ENCODE assay signal across 1 fruit fly cellular context in genomic region chr3L:12618824-12619370, dm6.
A peak's percentile ranks its signal among the peaks of the same experiment; 100 is the strongest.
TF ChIP-seq lines count a peak whose summit lies in the region.

No protein-coding gene starts in this region.

TF ChIP-seq in whole organism, embryonic, 481 proteins besides CTCF, POLR2A, EP300 and RAD21 (continued from another document):
- TF ChIP-seq Side (GFP tag; optimal IDR thresholded peaks at IDR 0.05; lab: Kevin White, UChicago) (no peak), lmd (GFP tag; IDR thresholded peaks at IDR 0.05; lab: Robert Waterston, UW) (peak; percentile 43), kay (GFP tag; optimal IDR thresholded peaks at IDR 0.05; lab: Kevin White, UChicago) (no peak), CG11093 (GFP tag; IDR thresholded peaks at IDR 0.05; lab: Robert Waterston, UW) (no peak), CG5953 (GFP tag; IDR thresholded peaks at IDR 0.05; lab: Robert Waterston, UW) (no peak), ci (GFP tag; IDR thresholded peaks at IDR 0.05; lab: Robert Waterston, UW) (0 out of 3 replicates have a peak, but pooled peaks have one; percentile 35), CG7987 (GFP tag; optimal IDR thresholded peaks at IDR 0.05; lab: Kevin White, UChicago) (no peak), CG32767 (GFP tag; IDR thresholded peaks at IDR 0.05; lab: Robert Waterston, UW) (no peak), bsh (GFP tag; optimal IDR thresholded peaks at IDR 0.05; lab: Kevin White, UChicago) (peak in 1 of 2 experiments; percentile 62), Ptx1 (GFP tag; IDR thresholded peaks at IDR 0.05; lab: Robert Waterston, UW) (peak; percentile 40; the same call in 1 of the 2 replicates), CG43689 (GFP tag; IDR thresholded peaks at IDR 0.05; lab: Robert Waterston, UW) (no peak), unpg (GFP tag; optimal IDR thresholded peaks at IDR 0.05; lab: Kevin White, UChicago) (peak; percentile 21), dysf (GFP tag; IDR thresholded peaks at IDR 0.05; lab: Robert Waterston, UW) (peak; percentile 54; the same call in 2 of the 3 replicates), croc (GFP tag; conservative IDR thresholded peaks at IDR 0.05; lab: Robert Waterston, UW) (0 out of 3 replicates have a peak, but pooled peaks have one; percentile 17), phol (tag; optimal IDR thresholded peaks at IDR 0.05; lab: Kevin White, UChicago) (peak; percentile 23), nmo (GFP tag; optimal IDR thresholded peaks at IDR 0.05; lab: Kevin White, UChicago) (peak; percentile 66), Xrp1 (GFP tag; IDR thresholded peaks at IDR 0.05; lab: Robert Waterston, UW) (peak; percentile 40; the same call in 1 of the 2 replicates), cwo (GFP tag; optimal IDR thresholded peaks at IDR 0.05; lab: Kevin White, UChicago) (no peak), CG34422 (GFP tag; IDR thresholded peaks at IDR 0.05; lab: Robert Waterston, UW) (0 out of 3 replicates have a peak, but pooled peaks have one; percentile 50), dmrt11E (tag; optimal IDR thresholded peaks at IDR 0.05; lab: Kevin White, UChicago) (peak; percentile 1), onecut (GFP tag; IDR thresholded peaks at IDR 0.05; lab: Robert Waterston, UW) (peak; percentile 38; the same call in 1 of the 2 replicates), pan (optimal IDR thresholded peaks at IDR 0.05; lab: Kevin White, UChicago) (no peak), pan (GFP tag; optimal IDR thresholded peaks at IDR 0.05 in 1 of 2, IDR thresholded peaks at IDR 0.05 in 1 of 2) (peak in 1 of 2 experiments; percentile 13), tin (GFP tag; optimal IDR thresholded peaks at IDR 0.05; lab: Kevin White, UChicago) (peak; percentile 19), inv (GFP tag; IDR thresholded peaks at IDR 0.05; lab: Robert Waterston, UW; ENCODE audit: partially characterized antibody) (no peak), Awh (GFP tag; IDR thresholded peaks at IDR 0.05; lab: Robert Waterston, UW) (0 out of 2 replicates have a peak, but pooled peaks have one; percentile 20), CG13424 (tag; optimal IDR thresholded peaks at IDR 0.05; lab: Kevin White, UChicago) (peak; percentile 22), E2f1 (GFP tag; IDR thresholded peaks at IDR 0.05; lab: Robert Waterston, UW) (no peak), CG9727 (GFP tag; optimal IDR thresholded peaks at IDR 0.05; lab: Kevin White, UChicago) (peak; percentile 19), sens (GFP tag; lab: Kevin White, UChicago) (peak; percentile 89), Vsx1 (GFP tag; optimal IDR thresholded peaks at IDR 0.05; lab: Kevin White, UChicago) (no peak), row (GFP tag; IDR thresholded peaks at IDR 0.05; lab: Robert Waterston, UW) (peak; percentile 57), CoRest (tag; optimal IDR thresholded peaks at IDR 0.05; lab: Kevin White, UChicago) (peak; percentile 3), CG10979 (tag; optimal IDR thresholded peaks at IDR 0.05; lab: Kevin White, UChicago) (peak; percentile 51), CG10267 (tag; optimal IDR thresholded peaks at IDR 0.05; lab: Kevin White, UChicago) (peak; percentile 3), CG16779 (GFP tag; IDR thresholded peaks at IDR 0.05; lab: Robert Waterston, UW) (no peak), CG17612 (GFP tag; IDR thresholded peaks at IDR 0.05; lab: Robert Waterston, UW) (no peak), CG18476 (GFP tag; optimal IDR thresholded peaks at IDR 0.05; lab: Kevin White, UChicago) (no peak), CG5245 (GFP tag; optimal IDR thresholded peaks at IDR 0.05; lab: Kevin White, UChicago) (peak; percentile 27), ATbp (GFP tag; optimal IDR thresholded peaks at IDR 0.05; lab: Kevin White, UChicago) (peak; percentile 45), Nf-YA (GFP tag; IDR thresholded peaks at IDR 0.05; lab: Robert Waterston, UW) (0 out of 2 replicates have a peak, but pooled peaks have one; percentile 12), CG14014 (GFP tag; IDR thresholded peaks at IDR 0.05; lab: Robert Waterston, UW) (no peak), CG6272 (GFP tag; IDR thresholded peaks at IDR 0.05; lab: Robert Waterston, UW) (no peak), hkb (optimal IDR thresholded peaks at IDR 0.05; lab: Kevin White, UChicago) (no peak), hkb (GFP tag; IDR thresholded peaks at IDR 0.05; lab: Robert Waterston, UW) (0 out of 2 replicates have a peak, but pooled peaks have one; percentile 13), fd96Cb (tag; optimal IDR thresholded peaks at IDR 0.05; lab: Kevin White, UChicago) (peak; percentile 28), caup (GFP tag; optimal IDR thresholded peaks at IDR 0.05; lab: Kevin White, UChicago; ENCODE audit: severe bottlenecking) (peak; percentile 46), CG18262 (tag; optimal IDR thresholded peaks at IDR 0.05; lab: Kevin White, UChicago) (peak; percentile 24), Sox100B (GFP tag; optimal IDR thresholded peaks at IDR 0.05; lab: Kevin White, UChicago) (peak; percentile 3), Med (GFP tag; lab: Kevin White, UChicago) (peak; percentile 84), dmrt99B (tag; optimal IDR thresholded peaks at IDR 0.05; lab: Kevin White, UChicago) (peak; percentile 56), bbx (GFP tag; IDR thresholded peaks at IDR 0.05; lab: Robert Waterston, UW; ENCODE audit: partially characterized antibody) (no peak), Fer1 (GFP tag; optimal IDR thresholded peaks at IDR 0.05; lab: Kevin White, UChicago) (no peak), CG31441 (GFP tag; IDR thresholded peaks at IDR 0.05; lab: Robert Waterston, UW) (0 out of 2 replicates have a peak, but pooled peaks have one; percentile 25), bab2 (GFP tag; optimal IDR thresholded peaks at IDR 0.05; lab: Kevin White, UChicago) (peak; percentile 5), ssp (GFP tag; IDR thresholded peaks at IDR 0.05; lab: Robert Waterston, UW) (0 out of 2 replicates have a peak, but pooled peaks have one; percentile 28), ken (GFP tag; IDR thresholded peaks at IDR 0.05; lab: Robert Waterston, UW) (peak; percentile 52; the same call in 1 of the 3 replicates), lov (optimal IDR thresholded peaks at IDR 0.05; lab: Kevin White, UChicago) (no peak), lov (GFP tag; IDR thresholded peaks at IDR 0.05; lab: Robert Waterston, UW) (no peak), CG17829 (tag; optimal IDR thresholded peaks at IDR 0.05; lab: Kevin White, UChicago) (peak; percentile 8), CG17328 (GFP tag; IDR thresholded peaks at IDR 0.05; lab: Robert Waterston, UW) (0 out of 2 replicates have a peak, but pooled peaks have one; percentile 30), ara (GFP tag; IDR thresholded peaks at IDR 0.05; lab: Robert Waterston, UW) (peak; percentile 80), gem (tag; optimal IDR thresholded peaks at IDR 0.05; lab: Kevin White, UChicago) (peak; percentile 46), stc (GFP tag; IDR thresholded peaks at IDR 0.05; lab: Robert Waterston, UW) (0 out of 2 replicates have a peak, but pooled peaks have one; percentile 12), CG9609 (GFP tag; optimal IDR thresholded peaks at IDR 0.05; lab: Kevin White, UChicago) (no peak), CG14667 (GFP tag; IDR thresholded peaks at IDR 0.05; lab: Robert Waterston, UW) (peak; percentile 38; the same call in 1 of the 2 replicates), CG17568 (GFP tag; optimal IDR thresholded peaks at IDR 0.05; lab: Kevin White, UChicago) (no peak), D (optimal IDR thresholded peaks at IDR 0.05; lab: Kevin White, UChicago) (no peak), D (GFP tag; optimal IDR thresholded peaks at IDR 0.05; lab: Kevin White, UChicago) (peak; percentile 32), Hr3 (GFP tag; optimal IDR thresholded peaks at IDR 0.05; lab: Kevin White, UChicago) (no peak), Ssrp (tag; optimal IDR thresholded peaks at IDR 0.05; lab: Kevin White, UChicago) (peak; percentile 28), Pdp1 (GFP tag; optimal IDR thresholded peaks at IDR 0.05; lab: Kevin White, UChicago) (peak; percentile 2 to 23), zfh1 (GFP tag; IDR thresholded peaks at IDR 0.05; lab: Robert Waterston, UW) (peak; percentile 55; the same call in 2 of the 3 replicates), CG4820 (GFP tag; optimal IDR thresholded peaks at IDR 0.05; lab: Kevin White, UChicago) (peak; percentile 9), CG18599 (GFP tag; optimal IDR thresholded peaks at IDR 0.05; lab: Kevin White, UChicago) (peak; percentile 22), CG2712 (tag; optimal IDR thresholded peaks at IDR 0.05; lab: Kevin White, UChicago) (peak; percentile 46), Opbp (GFP tag; IDR thresholded peaks at IDR 0.05; lab: Robert Waterston, UW; ENCODE audit: partially characterized antibody) (no peak), CG6689 (GFP tag; IDR thresholded peaks at IDR 0.05; lab: Robert Waterston, UW) (peak; percentile 31; the same call in 1 of the 2 replicates), CG7556 (GFP tag; optimal IDR thresholded peaks at IDR 0.05; lab: Kevin White, UChicago) (peak; percentile 26), ranshi (GFP tag; IDR thresholded peaks at IDR 0.05; lab: Robert Waterston, UW) (peak; percentile 37; the same call in 1 of the 2 replicates), CG10147 (GFP tag; optimal IDR thresholded peaks at IDR 0.05; lab: Kevin White, UChicago) (no peak), H15 (GFP tag; IDR thresholded peaks at IDR 0.05; lab: Robert Waterston, UW) (0 out of 3 replicates have a peak, but pooled peaks have one; percentile 45), nerfin-2 (GFP tag; IDR thresholded peaks at IDR 0.05; lab: Robert Waterston, UW; ENCODE audit: partially characterized antibody) (no peak), CG8924 (tag; optimal IDR thresholded peaks at IDR 0.05; lab: Kevin White, UChicago) (peak; percentile 18), CG11560 (tag; IDR thresholded peaks at IDR 0.05; lab: Robert Waterston, UW) (no peak), Optix (GFP tag; IDR thresholded peaks at IDR 0.05; lab: Robert Waterston, UW) (no peak), Xbp1 (GFP tag; optimal IDR thresholded peaks at IDR 0.05; lab: Kevin White, UChicago) (peak; percentile 10)
